Fruit fly (Drosophila melanogaster): ENCODE results near the gene EloB.

The EloB gene

DNA sequence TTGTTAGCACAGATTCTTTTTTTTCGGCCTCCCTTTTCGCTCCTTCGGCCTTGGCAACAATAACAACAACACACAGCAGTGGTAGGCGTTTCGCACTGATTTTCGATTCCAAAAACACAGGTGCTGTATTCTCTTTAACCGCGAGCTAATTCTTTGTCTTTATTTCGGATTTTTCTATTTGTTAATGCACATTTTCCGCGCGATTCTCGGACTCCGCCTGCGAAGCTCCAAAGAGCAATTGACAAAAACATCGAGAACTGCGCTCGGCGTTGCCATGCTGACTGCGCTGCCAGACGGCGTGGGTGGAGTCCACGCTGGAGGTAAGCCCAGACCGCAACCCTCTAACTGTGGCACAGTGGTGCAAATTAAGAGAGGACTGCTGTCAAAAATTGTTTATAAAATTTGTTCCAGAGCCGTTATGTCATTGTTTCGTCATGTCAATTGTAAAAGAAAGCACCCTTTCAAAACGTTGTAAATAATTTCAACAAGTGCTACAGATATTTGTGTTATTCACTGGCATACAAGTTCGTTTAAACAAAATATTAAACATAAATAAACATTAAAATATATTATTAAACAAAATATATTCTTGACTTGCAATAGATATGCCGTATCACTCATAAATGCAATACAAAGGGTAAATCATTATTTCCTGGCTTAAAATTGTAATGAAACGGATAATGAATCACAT, 22.1 kb downstream of the EloB start, which contains the start of the genes DPCoAC and CG5180:
DPCoAC (minus strand) TSS at position 253 of the 691 bp plus-strand sequence.
CG5180 (plus strand) TSS at position 516 of the 691 bp plus-strand sequence.
- TF ChIP-seq CG17806 (tag; optimal IDR thresholded peaks at IDR 0.05): peak; percentile 19
- TF ChIP-seq D1 (tag; optimal IDR thresholded peaks at IDR 0.05): no peak
- peak; percentile 52 for TF ChIP-seq CG15710 (tag; optimal IDR thresholded peaks at IDR 0.05)
- TF ChIP-seq CG9948 (tag; optimal IDR thresholded peaks at IDR 0.05): no peak
- TF ChIP-seq CG4496 (GFP tag; IDR thresholded peaks at IDR 0.05): peak; percentile 84
- TF ChIP-seq CG13204 (GFP tag; optimal IDR thresholded peaks at IDR 0.05): no peak
- no peak for TF ChIP-seq Pif1A (GFP tag; optimal IDR thresholded peaks at IDR 0.05)
- peak; percentile 63 for TF ChIP-seq CG14655 (GFP tag; optimal IDR thresholded peaks at IDR 0.05)
- TF ChIP-seq CG8159 (tag; optimal IDR thresholded peaks at IDR 0.05): peak; percentile 47
- peak; percentile 71 for TF ChIP-seq fd96Ca (GFP tag; IDR thresholded peaks at IDR 0.05)
- TF ChIP-seq CG10348 (GFP tag; IDR thresholded peaks at IDR 0.05): no peak
- peak; percentile 47; the same call in 1 of the 2 replicates for TF ChIP-seq CG12605 (GFP tag; IDR thresholded peaks at IDR 0.05)
- peak; percentile 14 for TF ChIP-seq gl (tag; optimal IDR thresholded peaks at IDR 0.05)
- TF ChIP-seq CG8301 (tag; optimal IDR thresholded peaks at IDR 0.05): peak; percentile 48
- TF ChIP-seq CG34367 (tag; optimal IDR thresholded peaks at IDR 0.05): peak; percentile 10
- peak; percentile 41 for TF ChIP-seq Ets98B (GFP tag; IDR thresholded peaks at IDR 0.05)
- peak; percentile 31 for TF ChIP-seq Pif1B (GFP tag; optimal IDR thresholded peaks at IDR 0.05)
- peak; percentile 33; the same call in 1 of the 2 replicates for TF ChIP-seq rn (GFP tag; IDR thresholded peaks at IDR 0.05)
- TF ChIP-seq EcR (GFP tag; optimal IDR thresholded peaks at IDR 0.05): peak; percentile 18
- TF ChIP-seq CG32121 (GFP tag; IDR thresholded peaks at IDR 0.05): peak; percentile 67
- peak; percentile 53 for TF ChIP-seq Snoo (tag; optimal IDR thresholded peaks at IDR 0.05)

DNA sequence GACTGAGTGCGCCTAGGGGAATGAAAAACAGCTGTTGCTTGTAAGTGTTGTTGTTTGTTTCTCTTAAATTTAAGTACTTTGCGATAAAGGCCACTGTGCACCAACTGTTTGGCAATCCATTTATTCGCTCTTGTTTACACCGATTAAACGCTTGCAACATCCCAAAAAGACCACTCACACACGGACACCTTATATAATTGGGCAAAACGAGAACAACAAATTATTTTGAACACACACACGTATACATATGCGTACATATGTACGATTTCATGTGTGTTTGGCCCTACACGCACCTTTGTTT, 22.6 kb downstream of the EloB start:
- TF ChIP-seq Ets98B (GFP tag; IDR thresholded peaks at IDR 0.05) (no peak), CG34367 (tag; optimal IDR thresholded peaks at IDR 0.05) (no peak), CG14655 (GFP tag; optimal IDR thresholded peaks at IDR 0.05) (no peak), CG13204 (GFP tag; optimal IDR thresholded peaks at IDR 0.05) (no peak), rn (GFP tag; IDR thresholded peaks at IDR 0.05) (no peak), Pif1A (GFP tag; optimal IDR thresholded peaks at IDR 0.05) (no peak), CG4496 (GFP tag; IDR thresholded peaks at IDR 0.05) (no peak), CG17806 (tag; optimal IDR thresholded peaks at IDR 0.05) (no peak), gl (tag; optimal IDR thresholded peaks at IDR 0.05) (no peak), CG15710 (tag; optimal IDR thresholded peaks at IDR 0.05) (no peak), CG8159 (tag; optimal IDR thresholded peaks at IDR 0.05) (no peak), D1 (tag; optimal IDR thresholded peaks at IDR 0.05) (no peak), CG8301 (tag; optimal IDR thresholded peaks at IDR 0.05) (no peak)

DNA sequence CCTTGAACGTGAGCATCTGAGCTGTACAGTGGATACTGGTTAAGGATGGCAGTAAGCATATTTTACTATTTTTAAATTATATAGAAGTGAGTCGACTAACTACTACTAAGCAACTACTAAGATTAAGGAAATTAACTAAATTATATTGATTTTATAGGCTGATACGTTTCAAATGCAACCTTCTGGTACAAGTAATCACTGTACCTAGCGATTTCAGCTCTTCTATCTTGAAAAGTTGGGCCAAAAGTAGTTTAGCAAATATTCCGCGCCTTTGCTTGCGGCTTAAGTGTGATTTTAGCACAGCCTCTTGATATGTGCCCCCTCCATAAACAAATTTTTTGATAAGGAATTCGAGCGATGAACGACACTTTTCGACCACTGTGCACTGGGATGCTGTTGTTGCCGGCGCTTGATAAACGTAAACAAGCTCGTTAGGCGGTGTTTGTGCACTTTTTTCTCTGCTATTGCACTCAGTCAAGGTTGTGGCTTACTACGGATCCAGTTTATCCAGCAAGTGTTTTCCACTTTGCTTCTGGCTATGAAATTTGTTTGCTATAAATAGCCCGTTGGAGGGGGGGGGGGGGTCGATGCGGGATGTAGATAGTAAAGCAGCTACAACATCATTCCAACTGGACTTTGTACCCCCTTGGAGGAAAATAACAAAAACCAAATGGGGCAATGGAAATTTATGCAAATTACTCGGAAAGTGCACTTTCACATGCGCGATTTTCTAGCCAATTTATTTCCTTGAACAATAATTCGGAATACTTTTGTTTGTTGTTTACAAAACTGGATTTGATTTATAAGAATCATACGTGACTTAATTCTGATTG, 23.2 kb downstream of the EloB start:
- TF ChIP-seq D1 (tag; optimal IDR thresholded peaks at IDR 0.05) (no peak), CG8159 (tag; optimal IDR thresholded peaks at IDR 0.05) (peak; percentile 70), rn (GFP tag; IDR thresholded peaks at IDR 0.05) (no peak), CG8301 (tag; optimal IDR thresholded peaks at IDR 0.05) (peak; percentile 67), CG14655 (GFP tag; optimal IDR thresholded peaks at IDR 0.05) (peak; percentile 78), CG15710 (tag; optimal IDR thresholded peaks at IDR 0.05) (peak; percentile 67), CG10348 (GFP tag; IDR thresholded peaks at IDR 0.05) (peak; percentile 54), CG34367 (tag; optimal IDR thresholded peaks at IDR 0.05) (peak; percentile 42), fd96Ca (GFP tag; IDR thresholded peaks at IDR 0.05) (peak; percentile 70), EcR (GFP tag; optimal IDR thresholded peaks at IDR 0.05) (peak; percentile 46), Pif1B (GFP tag; optimal IDR thresholded peaks at IDR 0.05) (peak; percentile 9), CG13204 (GFP tag; optimal IDR thresholded peaks at IDR 0.05) (peak; percentile 86), CG9948 (tag; optimal IDR thresholded peaks at IDR 0.05) (peak; percentile 62), Ets98B (GFP tag; IDR thresholded peaks at IDR 0.05) (peak; percentile 81), CG4496 (GFP tag; IDR thresholded peaks at IDR 0.05) (peak; percentile 82), CG12605 (GFP tag; IDR thresholded peaks at IDR 0.05) (peak; percentile 71), CG32121 (GFP tag; IDR thresholded peaks at IDR 0.05) (peak; percentile 67), gl (tag; optimal IDR thresholded peaks at IDR 0.05) (peak; percentile 91), Snoo (tag; optimal IDR thresholded peaks at IDR 0.05) (peak; percentile 47), CG17806 (tag; optimal IDR thresholded peaks at IDR 0.05) (peak; percentile 65), Pif1A (GFP tag; optimal IDR thresholded peaks at IDR 0.05) (peak; percentile 60)

DNA sequence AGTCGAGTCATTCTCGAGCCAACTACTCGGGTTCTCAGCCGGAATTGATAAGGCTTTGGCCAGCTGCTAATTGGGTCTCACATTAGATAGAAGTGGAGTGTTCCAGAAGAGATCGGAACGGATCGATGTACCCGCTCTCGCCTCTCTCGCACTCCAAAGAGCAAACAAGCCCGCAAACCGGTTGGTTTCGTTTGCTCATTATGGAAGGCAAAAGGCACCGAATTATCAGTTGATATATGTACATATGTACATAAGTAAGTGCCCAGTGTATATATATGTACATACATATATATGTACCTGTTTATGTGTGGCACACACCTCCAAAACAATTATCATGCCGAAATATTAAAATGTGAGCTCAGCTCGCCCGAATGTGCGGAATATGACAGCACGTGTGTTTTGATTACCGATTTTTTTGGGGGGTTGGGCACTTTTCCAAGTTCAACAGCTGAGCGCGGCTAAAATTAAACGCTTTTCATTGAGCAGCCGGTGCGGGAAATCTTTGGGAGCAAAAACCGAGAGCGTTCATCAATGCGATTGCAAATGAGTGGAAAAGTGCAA, 23.9 kb downstream of the EloB start:
- TF ChIP-seq CG8159 (tag; optimal IDR thresholded peaks at IDR 0.05) (no peak), CG32121 (GFP tag; IDR thresholded peaks at IDR 0.05) (no peak), Snoo (tag; optimal IDR thresholded peaks at IDR 0.05) (no peak), EcR (GFP tag; optimal IDR thresholded peaks at IDR 0.05) (no peak), Pif1A (GFP tag; optimal IDR thresholded peaks at IDR 0.05) (no peak), CG34367 (tag; optimal IDR thresholded peaks at IDR 0.05) (no peak), fd96Ca (GFP tag; IDR thresholded peaks at IDR 0.05) (no peak), CG10348 (GFP tag; IDR thresholded peaks at IDR 0.05) (no peak), D1 (tag; optimal IDR thresholded peaks at IDR 0.05) (no peak), rn (GFP tag; IDR thresholded peaks at IDR 0.05) (no peak), Ets98B (GFP tag; IDR thresholded peaks at IDR 0.05) (no peak)

DNA sequence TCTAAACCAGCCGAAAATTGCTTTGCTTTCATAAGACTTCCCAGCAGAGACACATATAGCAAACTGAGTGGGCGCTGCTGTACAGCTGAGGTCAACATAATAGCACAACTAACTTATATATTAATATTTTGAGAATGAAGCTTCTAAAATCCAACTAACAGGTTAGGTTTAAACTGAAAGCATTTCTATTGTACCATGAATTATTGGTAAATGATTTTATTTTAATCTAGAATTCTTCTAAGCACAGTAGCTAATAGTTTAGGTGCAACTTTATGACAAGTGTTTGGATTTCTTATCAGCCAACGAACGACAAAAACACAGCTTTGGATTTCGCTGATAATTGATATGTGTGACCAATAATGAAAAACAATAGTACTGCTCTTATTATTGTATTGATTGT, 24.6 kb downstream of the EloB start:
- TF ChIP-seq CG10348 (GFP tag; IDR thresholded peaks at IDR 0.05): no peak
- TF ChIP-seq CG32121 (GFP tag; IDR thresholded peaks at IDR 0.05): 0 out of 2 replicates have a peak, but pooled peaks have one; percentile 31
- TF ChIP-seq Pif1B (GFP tag; optimal IDR thresholded peaks at IDR 0.05): peak; percentile 4
- TF ChIP-seq Pif1A (GFP tag; optimal IDR thresholded peaks at IDR 0.05): peak; percentile 27
- TF ChIP-seq gl (tag; optimal IDR thresholded peaks at IDR 0.05): no peak
- peak; percentile 25 for TF ChIP-seq CG14655 (GFP tag; optimal IDR thresholded peaks at IDR 0.05)
- TF ChIP-seq CG8301 (tag; optimal IDR thresholded peaks at IDR 0.05): peak; percentile 22
